Worm (Caenorhabditis elegans) whole organism, L4/young adult: Measurements from ENCODE around the gene C16A11.2.

Experiments used
- dao-5 ChIP-seq: sonication (generic microtip); optimal IDR thresholded peaks from 2 replicates; lab custom pipeline; 2016; ENCODE audit warnings: missing genotype, missing genetic modification characterization, moderate library complexity, missing compliant biosample characterization
- him-1 ChIP-seq: sonication (generic microtip); optimal IDR thresholded peaks from 2 replicates; lab custom pipeline; 2016; ENCODE audit warnings: missing genotype, missing genetic modification reagents, missing genetic modification characterization, missing compliant biosample characterization

ce11 chrII:4286921-4287320 is 48.9 kb downstream of the C16A11.2 start:
- TF ChIP-seq him-1 (tag; lab: Kevin White, UChicago) (no peak), dao-5 (tag; lab: Kevin White, UChicago) (no peak)
